Worm (Caenorhabditis elegans) whole organism, young adult: ENCODE results near the gene cho-1.
A peak's percentile ranks its signal among the peaks of the same experiment; 100 is the strongest.

ENCODE experiments used
- B0336.3 ChIP-seq: fragments of 200-800 bp; sonication (Bioruptor generic); IDR thresholded peaks from 2 replicates; pipeline ENCODE4 v1.3.6; 2022; ENCODE audit warnings: missing genetic modification characterization, missing compliant biosample characterization
- C06A6.2 ChIP-seq: fragments of 200-800 bp; sonication (Bioruptor generic); conservative IDR thresholded peaks from 2 replicates; pipeline ENCODE4 v1.3.6; 2022; ENCODE audit warnings: missing genetic modification characterization, missing compliant biosample characterization
- F10E7.11 ChIP-seq: sonication (generic microtip); optimal IDR thresholded peaks from 2 replicates; lab custom pipeline; 2017; ENCODE audit warnings: mild to moderate bottlenecking, missing genetic modification characterization, moderate library complexity, missing compliant biosample characterization
- F23B12.7 ChIP-seq: sonication (generic microtip); optimal IDR thresholded peaks from 2 replicates; lab custom pipeline; 2017; ENCODE audit warnings: missing genetic modification characterization, mild to moderate bottlenecking, missing compliant biosample characterization, antibody characterized with exemption, moderate library complexity; ENCODE audit not compliant: insufficient read depth
- F39B2.1 ChIP-seq: fragments of 200-800 bp; sonication (Bioruptor generic); IDR thresholded peaks from 2 replicates; pipeline ENCODE4 v1.3.6; 2022; ENCODE audit warnings: missing genetic modification reagents, missing genetic modification characterization, missing compliant biosample characterization
- K11D2.4 ChIP-seq: fragments of 200-800 bp; sonication (Bioruptor generic); IDR thresholded peaks from 2 replicates; pipeline ENCODE4 v1.3.6; 2022; ENCODE audit warnings: missing genetic modification reagents, missing genetic modification characterization, missing compliant biosample characterization
- T07F8.4 ChIP-seq: sonication (generic microtip); optimal IDR thresholded peaks from 2 replicates; lab custom pipeline; 2016; ENCODE audit warnings: mild to moderate bottlenecking, missing genetic modification characterization, moderate library complexity, missing compliant biosample characterization
- Y53G8AR.9 ChIP-seq: fragments of 200-800 bp; sonication (Bioruptor generic); conservative IDR thresholded peaks from 2 replicates; pipeline ENCODE4 v1.3.6; 2022; ENCODE audit warnings: missing genetic modification reagents, missing genetic modification characterization, missing compliant biosample characterization
- Y95B8A.8 ChIP-seq: fragments of 200-800 bp; sonication (Bioruptor generic); IDR thresholded peaks from 2 replicates; pipeline ENCODE4 v1.3.6; 2022; ENCODE audit warnings: missing genetic modification reagents, missing genetic modification characterization, missing compliant biosample characterization
- atf-7 ChIP-seq: sonication (generic microtip); optimal IDR thresholded peaks from 2 replicates; lab custom pipeline; 2017; ENCODE audit warnings: mild to moderate bottlenecking, missing genetic modification characterization, missing compliant biosample characterization
- cebp-2 ChIP-seq: fragments of 200-800 bp; sonication (Bioruptor generic); IDR thresholded peaks from 2 replicates; pipeline ENCODE4 v1.3.6; 2022; ENCODE audit warnings: missing genetic modification characterization, missing compliant biosample characterization
- ceh-91 ChIP-seq: fragments of 200-800 bp; sonication (Bioruptor generic); IDR thresholded peaks from 2 replicates; pipeline ENCODE4 v1.3.6; 2022; ENCODE audit warnings: missing genetic modification reagents, missing genetic modification characterization, missing compliant biosample characterization
- chd-7 ChIP-seq: sonication (generic microtip); optimal IDR thresholded peaks from 2 replicates; lab custom pipeline; 2016; ENCODE audit warnings: mild to moderate bottlenecking, missing genetic modification characterization, moderate library complexity, missing compliant biosample characterization
- die-1 ChIP-seq: sonication (generic microtip); optimal IDR thresholded peaks from 2 replicates; lab custom pipeline; 2016; ENCODE audit warnings: missing genotype, mild to moderate bottlenecking, missing genetic modification characterization, missing compliant biosample characterization
- dpff-1 ChIP-seq: sonication (generic microtip); optimal IDR thresholded peaks from 2 replicates; lab custom pipeline; 2017; ENCODE audit warnings: mild to moderate bottlenecking, missing genetic modification characterization, missing compliant biosample characterization
- efl-1 ChIP-seq: fragments of 150-350 bp; optimal IDR thresholded peaks from 2 replicates; lab custom pipeline; 2014; ENCODE audit warnings: missing biosample characterization, missing genetic modification reagents, missing genetic modification characterization
- hrde-1 ChIP-seq: sonication (generic microtip); optimal IDR thresholded peaks from 2 replicates; lab custom pipeline; 2016; ENCODE audit warnings: missing genetic modification characterization, mild to moderate bottlenecking, missing compliant biosample characterization, moderate library complexity, missing genotype, missing genetic modification reagents, borderline replicate concordance
- hsf-1 ChIP-seq: fragments of 200-800 bp; sonication (Bioruptor generic); IDR thresholded peaks from 2 replicates; pipeline ENCODE4 v1.3.6; 2022; ENCODE audit warnings: missing genetic modification reagents, missing genetic modification characterization, missing compliant biosample characterization
- lag-1 ChIP-seq: fragments of 200-800 bp; sonication (Bioruptor generic); IDR thresholded peaks from 2 replicates; pipeline ENCODE4 v1.3.6; 2022; ENCODE audit warnings: missing genetic modification reagents, missing genetic modification characterization, missing compliant biosample characterization
- let-607 ChIP-seq, 2 experiments: fragments of 200-800 bp in 1 of 2; sonication (Bioruptor generic) in 1 of 2; sonication (generic microtip) in 1 of 2; optimal IDR thresholded peaks; 2 replicates each; lab custom pipeline; 2016 to 2018; ENCODE audit warnings: mild to moderate bottlenecking in 2 of 2, missing compliant biosample characterization in 2 of 2, missing genetic modification characterization in 2 of 2, moderate library complexity in 2 of 2, missing genotype in 1 of 2
- lin-26 ChIP-seq: fragments of 200-800 bp; sonication (Bioruptor generic); IDR thresholded peaks from 2 replicates; pipeline ENCODE4 v1.3.6; 2022; ENCODE audit warnings: missing genetic modification reagents, missing genetic modification characterization, missing compliant biosample characterization
- lin-40 ChIP-seq: sonication (generic microtip); optimal IDR thresholded peaks from 2 replicates; lab custom pipeline; 2016; ENCODE audit warnings: missing genetic modification characterization, mild to moderate bottlenecking, missing compliant biosample characterization, missing genotype, missing genetic modification reagents
- madf-3 ChIP-seq: fragments of 200-800 bp; sonication (Bioruptor generic); IDR thresholded peaks from 2 replicates; pipeline ENCODE4 v1.3.6; 2022; ENCODE audit warnings: missing genetic modification reagents, missing genetic modification characterization, missing compliant biosample characterization
- mcd-1 ChIP-seq: fragments of 200-800 bp; sonication (Bioruptor generic); IDR thresholded peaks from 2 replicates; pipeline ENCODE4 v1.3.6; 2022; ENCODE audit warnings: missing genetic modification reagents, missing genetic modification characterization, missing compliant biosample characterization
- mel-28 ChIP-seq: sonication (generic microtip); optimal IDR thresholded peaks from 2 replicates; lab custom pipeline; 2016; ENCODE audit warnings: borderline replicate concordance, mild to moderate bottlenecking, missing genetic modification characterization, missing compliant biosample characterization
- mes-4 ChIP-seq: sonication (generic microtip); optimal IDR thresholded peaks from 2 replicates; lab custom pipeline; 2016; ENCODE audit warnings: missing genotype, missing genetic modification characterization, missing compliant biosample characterization
- mxl-1 ChIP-seq: sonication (generic microtip); optimal IDR thresholded peaks from 2 replicates; lab custom pipeline; 2016; ENCODE audit warnings: missing genetic modification characterization, missing compliant biosample characterization
- nfyb-1 ChIP-seq: fragments of 200-800 bp; sonication (Bioruptor generic); IDR thresholded peaks from 2 replicates; pipeline ENCODE4 v1.3.6; 2022; ENCODE audit warnings: missing genetic modification reagents, missing genetic modification characterization, missing compliant biosample characterization
- nhr-120 ChIP-seq: fragments of 200-800 bp; sonication (Bioruptor generic); IDR thresholded peaks from 2 replicates; pipeline ENCODE4 v1.3.6; 2022; ENCODE audit warnings: missing genetic modification characterization, missing compliant biosample characterization
- nhr-179 ChIP-seq: sonication (generic microtip); optimal IDR thresholded peaks from 2 replicates; lab custom pipeline; 2016; ENCODE audit warnings: mild to moderate bottlenecking, missing genetic modification characterization, missing compliant biosample characterization
- nhr-80 ChIP-seq: sonication (generic microtip); optimal IDR thresholded peaks from 2 replicates; lab custom pipeline; 2016; ENCODE audit warnings: missing genetic modification characterization, missing compliant biosample characterization
- nhr-90 ChIP-seq: sonication (generic microtip); optimal IDR thresholded peaks from 2 replicates; lab custom pipeline; 2016; ENCODE audit warnings: missing genotype, mild to moderate bottlenecking, missing genetic modification characterization, missing compliant biosample characterization
- pbrm-1 ChIP-seq: fragments of 200-800 bp; sonication (Bioruptor generic); IDR thresholded peaks from 2 replicates; pipeline ENCODE4 v1.3.6; 2022; ENCODE audit warnings: missing genetic modification reagents, missing genetic modification characterization, missing compliant biosample characterization
- repo-1 ChIP-seq: sonication (generic microtip); optimal IDR thresholded peaks from 2 replicates; lab custom pipeline; 2017; ENCODE audit warnings: mild to moderate bottlenecking, missing genetic modification characterization, missing compliant biosample characterization
- rpc-1 ChIP-seq, 2 experiments: fragments of 150-350 bp in 1 of 2; sonication (generic microtip) in 1 of 2; optimal IDR thresholded peaks; 2 replicates each; lab custom pipeline; 2014 to 2018; ENCODE audit warnings: missing biosample characterization in 1 of 2, missing genetic modification characterization in 1 of 2, missing genetic modification reagents in 1 of 2, missing genotype in 1 of 2
- sea-2 ChIP-seq: fragments of 200-800 bp; sonication (Bioruptor generic); IDR thresholded peaks from 2 replicates; pipeline ENCODE4 v1.3.6; 2022; ENCODE audit warnings: missing genetic modification characterization, missing compliant biosample characterization
- snpc-1.1 ChIP-seq: sonication (generic microtip); optimal IDR thresholded peaks from 2 replicates; lab custom pipeline; 2017; ENCODE audit warnings: missing genetic modification characterization, mild to moderate bottlenecking, missing compliant biosample characterization, antibody characterized with exemption, moderate library complexity, missing genotype, missing genetic modification reagents; ENCODE audit not compliant: insufficient read depth
- snpc-1.3 ChIP-seq: sonication (generic microtip); optimal IDR thresholded peaks from 2 replicates; lab custom pipeline; 2017; ENCODE audit warnings: missing genetic modification characterization, mild to moderate bottlenecking, missing compliant biosample characterization, antibody characterized with exemption, moderate library complexity, missing genotype, missing genetic modification reagents; ENCODE audit not compliant: insufficient read depth
- snpc-3.4 ChIP-seq: sonication (generic microtip); optimal IDR thresholded peaks from 2 replicates; lab custom pipeline; 2017; ENCODE audit warnings: missing genetic modification characterization, mild to moderate bottlenecking, missing compliant biosample characterization, antibody characterized with exemption, moderate library complexity, missing genotype, missing genetic modification reagents
- snpc-4 ChIP-seq, 5 experiments: fragments of 150-350 bp in 1 of 5; sonication (generic microtip) in 4 of 5; optimal IDR thresholded peaks; 2 replicates each; lab custom pipeline; 2014 to 2018; ENCODE audit warnings: missing genetic modification characterization in 5 of 5, missing biosample characterization in 3 of 5, antibody characterized with exemption in 2 of 5, mild to moderate bottlenecking in 2 of 5, missing compliant biosample characterization in 2 of 5, missing genotype in 2 of 5, moderate library complexity in 2 of 5, missing genetic modification reagents in 1 of 5
- sptf-2 ChIP-seq: fragments of 200-800 bp; sonication (Bioruptor generic); optimal IDR thresholded peaks from 2 replicates; lab custom pipeline; 2018; ENCODE audit warnings: mild to moderate bottlenecking, missing genetic modification characterization, missing compliant biosample characterization
- tbp1 ChIP-seq: fragments of 200-800 bp; sonication (Bioruptor generic); optimal IDR thresholded peaks from 2 replicates; lab custom pipeline; 2018; ENCODE audit warnings: mild to moderate bottlenecking, missing genetic modification characterization, missing compliant biosample characterization
- tlf-1 ChIP-seq: fragments of 200-800 bp; sonication (Bioruptor generic); optimal IDR thresholded peaks from 2 replicates; lab custom pipeline; 2018; ENCODE audit warnings: mild to moderate bottlenecking, missing genetic modification characterization, missing compliant biosample characterization
- ztf-6 ChIP-seq: fragments of 200-800 bp; sonication (Bioruptor generic); IDR thresholded peaks from 2 replicates; pipeline ENCODE4 v1.3.6; 2022; ENCODE audit warnings: missing genetic modification reagents, missing genetic modification characterization, missing compliant biosample characterization

cho-1 gene

ce11 chrIV:13238943-13239861 is 24.8 kb upstream of the cho-1 start, which contains the start of gene tag-115 (continued):
- TF ChIP-seq ceh-91 (GFP tag; lab: Robert Waterston, UW) (peak; percentile 26; the same call in 1 of the 2 replicates), sea-2 (GFP tag; lab: Robert Waterston, UW) (no peak), mxl-1 (tag; lab: Kevin White, UChicago) (peak; percentile 41), dpff-1 (tag; lab: Kevin White, UChicago) (no peak), lin-40 (tag; lab: Kevin White, UChicago) (peak; percentile 20), atf-7 (tag; lab: Kevin White, UChicago) (peak; percentile 22), snpc-3.4 (tag; lab: Kevin White, UChicago) (peak; percentile 66), repo-1 (peak; percentile 65), lin-26 (peak; percentile 85), let-607 (tag; optimal IDR thresholded peaks at IDR 0.05; lab: Kevin White, UChicago) (peak in 1 of 2 experiments; percentile 69), nhr-80 (tag; lab: Kevin White, UChicago) (no peak), B0336.3 (GFP tag; lab: Robert Waterston, UW) (peak; percentile 83), F39B2.1 (GFP tag; lab: Robert Waterston, UW) (peak; percentile 80; the same call in 1 of the 2 replicates), snpc-4 (GFP tag; optimal IDR thresholded peaks at IDR 0.05; lab: Kevin White, UChicago) (peak; percentile 83), snpc-4 (tag; optimal IDR thresholded peaks at IDR 0.05; lab: Kevin White, UChicago) (peak in 3 of 4 experiments; percentile 56 to 69 (median 64)), mel-28 (tag; lab: Kevin White, UChicago) (no peak), F23B12.7 (tag; lab: Kevin White, UChicago) (peak; percentile 46), die-1 (tag; lab: Kevin White, UChicago) (peak; percentile 63), tbp1 (GFP tag; lab: Kevin White, UChicago) (peak; percentile 69), nhr-179 (tag; lab: Kevin White, UChicago) (no peak), mcd-1 (GFP tag; lab: Robert Waterston, UW) (peak; percentile 66), madf-3 (GFP tag; lab: Robert Waterston, UW) (peak; percentile 70), sptf-2 (GFP tag; lab: Kevin White, UChicago) (no peak), tlf-1 (peak; percentile 72), F10E7.11 (tag; lab: Kevin White, UChicago) (peak; percentile 19), efl-1 (GFP tag; lab: Kevin White, UChicago) (peak; percentile 6), T07F8.4 (no peak), chd-7 (tag; lab: Kevin White, UChicago) (no peak), nhr-90 (tag; lab: Kevin White, UChicago) (peak; percentile 1), rpc-1 (optimal IDR thresholded peaks at IDR 0.05; lab: Kevin White, UChicago) (no peak), rpc-1 (tag; optimal IDR thresholded peaks at IDR 0.05; lab: Kevin White, UChicago) (peak; percentile 62), K11D2.4 (GFP tag; lab: Robert Waterston, UW) (no peak), mes-4 (tag; lab: Kevin White, UChicago) (peak; percentile 49), ztf-6 (GFP tag; lab: Robert Waterston, UW) (no peak), nfyb-1 (GFP tag; lab: Robert Waterston, UW) (peak; percentile 82), Y53G8AR.9 (GFP tag; lab: Robert Waterston, UW) (peak; percentile 53; the same call in 1 of the 2 replicates), lag-1 (GFP tag; lab: Robert Waterston, UW) (no peak), pbrm-1 (GFP tag; lab: Robert Waterston, UW) (peak; percentile 73), nhr-120 (GFP tag; lab: Robert Waterston, UW) (no peak), snpc-1.1 (tag; lab: Kevin White, UChicago) (peak; percentile 22), hrde-1 (peak; percentile 98), Y95B8A.8 (GFP tag; lab: Robert Waterston, UW) (peak; percentile 64), C06A6.2 (GFP tag; lab: Robert Waterston, UW) (no peak), cebp-2 (peak; percentile 91), snpc-1.3 (peak; percentile 94), hsf-1 (GFP tag; lab: Robert Waterston, UW) (peak; percentile 69; the same call in 1 of the 2 replicates)
